Fruit fly (Drosophila melanogaster): ENCODE measurements around the gene ATPsynbetaL.
A peak's percentile ranks its signal among the peaks of the same experiment; 100 is the strongest.

ATPsynbetaL gene

DNA sequence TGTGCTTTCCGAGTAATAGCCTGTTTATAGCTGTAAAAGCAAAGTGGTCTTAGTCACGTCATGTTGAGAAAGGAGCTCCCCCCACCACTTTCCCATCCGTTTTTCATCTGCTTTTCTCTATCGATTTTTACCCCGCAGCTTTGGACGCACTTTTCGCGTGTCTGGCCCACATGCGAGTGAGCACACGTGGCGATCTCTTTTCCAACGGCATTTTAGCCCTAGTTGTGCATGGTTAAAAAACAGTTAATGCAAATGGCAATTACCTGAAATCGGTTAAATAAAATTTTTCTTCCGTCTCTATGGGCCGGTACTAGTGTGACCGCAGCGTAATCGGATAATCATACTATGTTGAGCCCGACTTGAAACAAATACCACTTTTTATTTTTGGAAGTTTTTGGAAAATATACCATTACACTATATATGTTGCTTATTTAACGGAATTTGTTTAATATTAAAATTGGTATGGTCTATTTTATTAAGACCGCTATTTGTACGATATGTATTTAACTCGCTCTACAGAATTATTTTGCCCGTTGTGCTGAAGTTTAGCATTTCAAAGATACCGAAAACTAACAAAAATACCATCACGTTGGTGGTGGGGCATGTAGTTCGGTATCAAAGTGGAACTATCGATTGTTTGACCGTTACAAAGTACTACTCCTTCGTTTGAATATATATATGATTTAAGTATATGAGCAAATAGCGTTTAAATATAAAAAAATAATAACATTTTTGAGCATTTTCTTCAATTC, 14.6 kb downstream of the ATPsynbetaL start, which contains the start of gene Zn72D:
Gene Zn72D (minus strand): TSS at position 558 of the 752 bp plus-strand sequence.
- TF ChIP-seq Hr96 (GFP tag; optimal IDR thresholded peaks at IDR 0.05) (no peak), ovo (GFP tag; optimal IDR thresholded peaks at IDR 0.05) (peak; percentile 18), bab1 (GFP tag; optimal IDR thresholded peaks at IDR 0.05) (peak; percentile 35), CG14711 (tag; optimal IDR thresholded peaks at IDR 0.05) (no peak), CG5204 (GFP tag; optimal IDR thresholded peaks at IDR 0.05) (no peak), CG7101 (tag; optimal IDR thresholded peaks at IDR 0.05) (no peak), Clk (GFP tag; optimal IDR thresholded peaks at IDR 0.05) (no peak), CG33017 (tag; optimal IDR thresholded peaks at IDR 0.05) (no peak), pad (GFP tag; optimal IDR thresholded peaks at IDR 0.05) (no peak), Crg-1 (GFP tag; optimal IDR thresholded peaks at IDR 0.05) (no peak), cnc (optimal IDR thresholded peaks at IDR 0.05) (no peak), tj (GFP tag; optimal IDR thresholded peaks at IDR 0.05) (no peak), CG11617 (GFP tag; optimal IDR thresholded peaks at IDR 0.05) (peak; percentile 29), CG7045 (GFP tag; optimal IDR thresholded peaks at IDR 0.05) (no peak), kay (GFP tag; ENCODE audit: borderline replicate concordance) (no peak), CG1620 (GFP tag; optimal IDR thresholded peaks at IDR 0.05) (no peak), CG12768 (GFP tag; optimal IDR thresholded peaks at IDR 0.05) (peak; percentile 65), toe (GFP tag; optimal IDR thresholded peaks at IDR 0.05) (no peak), Mnt (GFP tag; optimal IDR thresholded peaks at IDR 0.05) (peak; percentile 8), cic (GFP tag; optimal IDR thresholded peaks at IDR 0.05) (no peak)

DNA sequence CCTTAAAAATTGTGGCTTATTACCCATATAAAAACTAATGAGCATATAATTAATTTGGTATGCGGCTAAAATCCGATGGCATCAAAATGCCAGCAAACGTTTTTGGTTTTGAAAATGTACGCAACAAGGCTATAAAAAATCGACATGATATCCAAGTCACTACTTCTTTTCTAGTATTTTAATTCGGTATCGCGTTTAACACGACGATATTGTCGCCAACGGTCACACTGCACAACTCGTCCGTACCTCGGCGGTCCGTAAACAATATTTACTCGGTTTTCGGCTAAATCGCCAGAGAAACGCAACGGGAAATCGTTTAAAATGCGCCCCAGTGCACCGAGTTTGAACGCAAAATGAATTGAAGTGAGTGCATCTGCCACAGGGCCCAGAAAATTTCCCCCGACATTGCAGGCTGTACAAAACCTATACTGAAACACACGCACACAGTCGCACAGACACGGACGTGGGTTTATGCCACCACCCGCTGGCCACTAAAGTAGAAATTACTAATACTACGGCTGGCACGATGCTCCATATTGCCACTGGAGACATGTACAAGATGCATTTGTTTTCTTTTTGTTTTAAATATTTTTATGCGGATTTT, 15.5 kb downstream of the ATPsynbetaL start, which contains the start of gene Taf4:
Gene Taf4 (plus strand): TSS at position 210 of the 604 bp plus-strand sequence.
- TF ChIP-seq CG33017 (tag; optimal IDR thresholded peaks at IDR 0.05) (no peak), Hr96 (GFP tag; optimal IDR thresholded peaks at IDR 0.05) (no peak), ovo (GFP tag; optimal IDR thresholded peaks at IDR 0.05) (no peak), Clk (GFP tag; optimal IDR thresholded peaks at IDR 0.05) (no peak), bab1 (GFP tag; optimal IDR thresholded peaks at IDR 0.05) (no peak), Crg-1 (GFP tag; optimal IDR thresholded peaks at IDR 0.05) (no peak), pad (GFP tag; optimal IDR thresholded peaks at IDR 0.05) (no peak), CG12768 (GFP tag; optimal IDR thresholded peaks at IDR 0.05) (no peak), CG1620 (GFP tag; optimal IDR thresholded peaks at IDR 0.05) (no peak), cic (GFP tag; optimal IDR thresholded peaks at IDR 0.05) (no peak), CG7045 (GFP tag; optimal IDR thresholded peaks at IDR 0.05) (no peak), CG7101 (tag; optimal IDR thresholded peaks at IDR 0.05) (no peak), tj (GFP tag; optimal IDR thresholded peaks at IDR 0.05) (no peak), Mnt (GFP tag; optimal IDR thresholded peaks at IDR 0.05) (no peak), cnc (optimal IDR thresholded peaks at IDR 0.05) (no peak)

DNA sequence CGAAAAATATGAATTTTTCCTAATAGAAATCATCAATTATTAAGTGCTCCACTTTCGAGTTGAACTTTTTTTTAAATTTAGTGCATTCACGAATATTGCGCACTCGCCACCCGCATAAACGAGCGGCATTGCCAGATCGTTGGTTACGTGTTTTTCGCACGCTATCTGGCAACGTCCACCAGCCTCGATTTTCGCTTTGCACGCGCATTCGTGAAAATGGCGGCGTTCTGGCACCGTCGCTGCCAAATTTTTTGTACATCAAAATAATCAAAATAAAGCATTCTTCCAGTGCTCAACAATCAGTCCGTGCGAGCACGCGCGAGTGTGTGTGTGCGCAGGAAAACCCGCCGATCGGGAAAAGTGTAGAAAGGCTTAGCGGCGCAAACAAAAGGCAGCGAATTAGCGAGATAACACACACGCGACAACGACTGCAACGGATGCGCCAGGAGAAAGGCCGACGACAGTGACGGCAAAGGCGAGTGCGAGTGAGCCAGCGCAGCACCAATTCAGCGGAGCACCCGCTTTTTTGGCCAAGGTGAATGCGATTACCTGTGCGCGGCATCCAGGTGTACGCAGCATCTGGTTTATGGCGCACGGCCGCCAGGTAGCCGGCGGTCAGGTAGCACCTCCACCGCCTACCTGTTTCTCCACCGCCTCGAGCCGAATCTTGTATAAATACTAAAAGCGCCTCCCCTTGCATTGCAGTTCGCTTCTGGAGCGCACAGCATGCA, 16.1 kb downstream of the ATPsynbetaL start:
- TF ChIP-seq CG11617 (GFP tag; optimal IDR thresholded peaks at IDR 0.05) (peak; percentile 98), CG5204 (GFP tag; optimal IDR thresholded peaks at IDR 0.05) (no peak), Hr96 (GFP tag; optimal IDR thresholded peaks at IDR 0.05) (no peak), cnc (optimal IDR thresholded peaks at IDR 0.05) (no peak), CG1620 (GFP tag; optimal IDR thresholded peaks at IDR 0.05) (peak; percentile 81), CG12768 (GFP tag; optimal IDR thresholded peaks at IDR 0.05) (peak; percentile 90), Crg-1 (GFP tag; optimal IDR thresholded peaks at IDR 0.05) (peak; percentile 83), CG7045 (GFP tag; optimal IDR thresholded peaks at IDR 0.05) (peak; percentile 88), CG14711 (tag; optimal IDR thresholded peaks at IDR 0.05) (peak; percentile 83), pad (GFP tag; optimal IDR thresholded peaks at IDR 0.05) (peak; percentile 65), kay (GFP tag; ENCODE audit: borderline replicate concordance) (no peak), cic (GFP tag; optimal IDR thresholded peaks at IDR 0.05) (peak; percentile 88), Mnt (GFP tag; optimal IDR thresholded peaks at IDR 0.05) (peak; percentile 97), CG33017 (tag; optimal IDR thresholded peaks at IDR 0.05) (peak; percentile 79), ovo (GFP tag; optimal IDR thresholded peaks at IDR 0.05) (peak; percentile 62), Clk (GFP tag; optimal IDR thresholded peaks at IDR 0.05) (peak; percentile 83), toe (GFP tag; optimal IDR thresholded peaks at IDR 0.05) (no peak), tj (GFP tag; optimal IDR thresholded peaks at IDR 0.05) (peak; percentile 91), CG7101 (tag; optimal IDR thresholded peaks at IDR 0.05) (peak; percentile 89), bab1 (GFP tag; optimal IDR thresholded peaks at IDR 0.05) (peak; percentile 89)

DNA sequence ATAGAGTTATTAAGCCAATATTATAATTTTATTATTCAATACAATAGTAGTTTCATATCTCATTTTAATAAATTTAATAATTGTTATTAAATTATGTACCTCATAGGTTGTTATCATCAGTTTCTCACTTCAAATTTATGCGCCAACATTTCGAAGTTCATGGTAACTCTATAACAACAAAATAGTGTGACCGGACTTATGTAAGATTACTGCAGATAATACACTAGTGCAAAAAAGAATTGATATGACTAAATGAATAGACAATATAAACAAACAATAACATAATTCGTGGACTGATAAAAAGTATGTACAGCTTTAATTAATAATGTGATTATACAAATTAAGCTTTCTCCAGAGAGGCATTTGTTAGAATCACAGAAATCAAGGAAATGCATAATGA, 24.2 kb downstream of the ATPsynbetaL start, which contains the start of gene Strump:
Gene Strump (plus strand): TSS at position 212 of the 400 bp plus-strand sequence.
- TF ChIP-seq toe (GFP tag; optimal IDR thresholded peaks at IDR 0.05) (no peak), Crg-1 (GFP tag; optimal IDR thresholded peaks at IDR 0.05) (no peak), bab1 (GFP tag; optimal IDR thresholded peaks at IDR 0.05) (peak; percentile 54), CG7045 (GFP tag; optimal IDR thresholded peaks at IDR 0.05) (no peak), pad (GFP tag; optimal IDR thresholded peaks at IDR 0.05) (no peak), CG5204 (GFP tag; optimal IDR thresholded peaks at IDR 0.05) (no peak), cic (GFP tag; optimal IDR thresholded peaks at IDR 0.05) (no peak), CG7101 (tag; optimal IDR thresholded peaks at IDR 0.05) (peak; percentile 14), Mnt (GFP tag; optimal IDR thresholded peaks at IDR 0.05) (no peak), tj (GFP tag; optimal IDR thresholded peaks at IDR 0.05) (no peak), cnc (optimal IDR thresholded peaks at IDR 0.05) (no peak), CG14711 (tag; optimal IDR thresholded peaks at IDR 0.05) (peak; percentile 95), ovo (GFP tag; optimal IDR thresholded peaks at IDR 0.05) (no peak), Hr96 (GFP tag; optimal IDR thresholded peaks at IDR 0.05) (no peak), CG1620 (GFP tag; optimal IDR thresholded peaks at IDR 0.05) (no peak), CG11617 (GFP tag; optimal IDR thresholded peaks at IDR 0.05) (no peak), CG33017 (tag; optimal IDR thresholded peaks at IDR 0.05) (no peak), CG12768 (GFP tag; optimal IDR thresholded peaks at IDR 0.05) (no peak), kay (GFP tag; ENCODE audit: borderline replicate concordance) (no peak)

Measured in whole organism, adult.